Worm (Caenorhabditis elegans) whole organism, L4 larva: Measurements from ENCODE around the gene T13C5.6.

Experiments
- fkh-10 ChIP-seq: fragments of 150-350 bp; optimal IDR thresholded peaks from 2 replicates; lab custom pipeline; 2014; ENCODE audit warnings: missing biosample characterization, missing genetic modification reagents, missing genetic modification characterization
- lin-39 ChIP-seq: fragments of 150-350 bp; optimal IDR thresholded peaks from 2 replicates; lab custom pipeline; 2014; ENCODE audit warnings: missing biosample characterization, missing genetic modification reagents, missing genetic modification characterization
- mdl-1 ChIP-seq, 2 experiments: fragments of 150-350 bp in 1 of 2; sonication (generic microtip) in 1 of 2; optimal IDR thresholded peaks; 2 replicates each; lab custom pipeline; 2014 to 2017; ENCODE audit warnings: missing biosample characterization in 2 of 2, missing genetic modification characterization in 2 of 2
- nhr-102 ChIP-seq: sonication (generic microtip); optimal IDR thresholded peaks from 2 replicates; lab custom pipeline; 2016; ENCODE audit warnings: mild to moderate bottlenecking, missing genetic modification characterization, moderate library complexity, missing compliant biosample characterization
- nhr-48 ChIP-seq: sonication (generic microtip); optimal IDR thresholded peaks from 2 replicates; lab custom pipeline; 2016; ENCODE audit warnings: mild to moderate bottlenecking, missing genetic modification characterization, missing compliant biosample characterization
- pha-4 ChIP-seq, 2 experiments: fragments of 150-350 bp in 1 of 2; fragments of 200-800 bp in 1 of 2; sonication (Bioruptor generic) in 1 of 2; IDR thresholded peaks in 1 of 2; optimal IDR thresholded peaks in 1 of 2; 2 replicates each; pipeline versions ENCODE4 v1.3.6 to Lab custom; 2014 to 2022; ENCODE audit warnings: missing genetic modification characterization in 2 of 2, missing genetic modification reagents in 2 of 2, missing biosample characterization in 1 of 2, missing compliant biosample characterization in 1 of 2

- peak; percentile 17 for TF ChIP-seq nhr-48 (tag; lab: Kevin White, UChicago)
- TF ChIP-seq lin-39 (tag; lab: Kevin White, UChicago): no peak
- TF ChIP-seq mdl-1 (tag; optimal IDR thresholded peaks at IDR 0.05; lab: Kevin White, UChicago): no peak
- no peak for TF ChIP-seq fkh-10
- no peak for TF ChIP-seq pha-4 (GFP tag; IDR thresholded peaks at IDR 0.05; lab: Robert Waterston, UW)
- no peak for TF ChIP-seq pha-4 (tag; optimal IDR thresholded peaks at IDR 0.05; lab: Kevin White, UChicago)
- no peak for TF ChIP-seq nhr-102
Measured at ce11 chrX:6256430-6256829, 48.9 kb upstream of the T13C5.6 start.
